Worm (Caenorhabditis elegans) whole organism, dauer: Measurements from ENCODE around the gene R04E5.8.

Source experiments
- unc-62 ChIP-seq: sonication (generic microtip); optimal IDR thresholded peaks from 2 replicates; lab custom pipeline; 2017; ENCODE audit warnings: missing biosample characterization, missing genetic modification reagents, missing genetic modification characterization

The R04E5.8 gene

DNA sequence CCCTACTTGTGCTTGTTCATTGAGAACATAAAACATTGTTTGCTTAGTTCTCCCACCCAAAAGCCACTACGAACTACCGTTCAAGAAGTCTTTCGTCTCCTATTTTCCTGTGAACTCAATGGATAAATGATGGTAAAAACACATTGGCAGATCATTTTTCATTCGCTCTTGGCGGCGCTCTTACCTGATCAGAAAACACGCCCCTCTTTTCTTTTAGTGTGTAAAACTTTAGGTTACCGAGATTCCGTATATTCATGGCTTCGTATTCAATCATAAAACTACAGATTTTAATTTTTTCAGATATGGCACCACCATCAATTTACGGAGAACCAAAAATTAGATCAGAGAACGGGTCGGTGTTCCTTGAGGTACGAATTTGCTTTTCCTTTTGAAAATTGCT, 42.3 kb downstream of the R04E5.8 start, which contains the start of gene zig-12:
Gene zig-12, plus strand, starts transcription at position 301 of the 400 bp plus-strand sequence.
- TF ChIP-seq unc-62 (GFP tag; lab: Kevin White, UChicago) = no peak

DNA sequence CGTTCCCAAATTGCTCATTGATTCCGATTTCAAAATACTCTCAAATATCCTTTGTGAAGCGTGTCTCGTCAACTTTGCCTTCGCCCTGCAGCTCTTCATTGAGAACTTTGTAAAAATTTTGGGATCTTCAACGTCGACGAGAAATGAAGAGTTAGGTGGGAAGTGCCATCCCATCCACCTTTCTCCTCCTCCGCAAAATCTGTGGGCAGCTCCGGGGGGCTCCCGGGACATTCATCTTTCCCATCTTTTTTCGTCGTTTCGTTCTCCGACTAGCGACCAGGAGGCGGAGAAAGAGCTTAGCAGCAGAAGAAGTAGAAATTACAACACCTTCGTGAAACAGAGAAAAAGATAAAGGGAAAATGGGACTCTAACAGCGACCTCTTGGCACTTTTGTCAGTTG, 43.0 kb downstream of the R04E5.8 start:
- TF ChIP-seq unc-62 (GFP tag; lab: Kevin White, UChicago) = no peak

DNA sequence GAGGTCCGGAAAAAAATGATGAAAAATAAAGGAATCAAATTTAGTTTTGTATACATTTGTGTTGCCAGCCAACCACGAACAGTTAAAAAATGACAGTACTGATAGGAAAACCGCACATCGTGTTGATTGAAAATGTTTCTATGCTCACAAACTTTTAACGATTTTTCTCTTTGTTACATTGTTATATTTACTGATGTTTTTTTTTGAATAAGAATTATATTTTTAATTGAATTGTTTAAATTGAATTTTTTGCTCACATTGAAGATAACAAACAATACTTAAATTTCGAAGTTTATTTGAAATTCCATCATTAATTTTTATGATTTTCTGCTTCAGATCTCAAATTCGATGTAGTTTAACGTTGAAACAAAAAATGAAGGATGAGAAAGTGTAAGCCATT, 44.4 kb downstream of the R04E5.8 start, which contains the start of gene M02D8.5:
Gene M02D8.5, minus strand, starts transcription at position 101 of the 400 bp plus-strand sequence.
- TF ChIP-seq unc-62 (GFP tag; lab: Kevin White, UChicago) = no peak

DNA sequence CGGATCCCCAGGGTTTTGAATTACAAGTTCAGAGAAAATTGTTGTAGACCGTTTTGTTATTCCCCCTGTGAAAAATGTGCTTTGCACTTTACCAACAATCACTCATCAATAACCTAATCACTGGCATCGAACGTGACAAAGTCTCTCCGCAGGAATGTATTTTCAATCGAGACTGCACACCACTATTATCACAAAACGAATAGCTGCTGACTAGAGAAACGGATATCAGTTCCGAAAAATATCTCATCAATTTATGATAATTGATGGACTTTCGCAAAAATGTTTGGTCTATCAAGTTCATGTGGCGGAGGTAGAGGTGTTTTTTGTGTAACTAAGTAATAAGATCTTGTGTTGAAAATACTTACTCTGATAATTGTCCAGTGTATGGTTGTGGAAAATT, 44.9 kb downstream of the R04E5.8 start:
- TF ChIP-seq unc-62 (GFP tag; lab: Kevin White, UChicago) = no peak

DNA sequence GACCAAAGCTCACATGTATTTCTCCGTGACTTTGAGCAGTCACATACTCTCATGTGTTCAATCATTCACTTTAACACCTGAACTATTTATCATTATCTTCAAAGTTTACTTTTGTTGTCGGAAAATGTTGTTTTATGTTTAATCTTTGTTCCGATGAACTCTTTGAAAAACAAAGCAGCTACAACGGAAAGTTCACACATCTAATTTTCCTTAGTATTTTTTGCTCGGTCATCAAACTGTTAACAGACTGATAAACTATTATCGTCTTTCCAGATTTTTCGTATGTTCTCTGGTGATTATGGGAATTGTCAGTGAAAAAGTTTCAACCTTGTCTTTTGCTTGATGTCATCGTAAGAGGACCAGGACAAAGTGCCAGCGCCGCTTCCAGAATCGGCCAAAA, 49.9 kb downstream of the R04E5.8 start:
- TF ChIP-seq unc-62 (GFP tag; lab: Kevin White, UChicago) = no peak

DNA sequence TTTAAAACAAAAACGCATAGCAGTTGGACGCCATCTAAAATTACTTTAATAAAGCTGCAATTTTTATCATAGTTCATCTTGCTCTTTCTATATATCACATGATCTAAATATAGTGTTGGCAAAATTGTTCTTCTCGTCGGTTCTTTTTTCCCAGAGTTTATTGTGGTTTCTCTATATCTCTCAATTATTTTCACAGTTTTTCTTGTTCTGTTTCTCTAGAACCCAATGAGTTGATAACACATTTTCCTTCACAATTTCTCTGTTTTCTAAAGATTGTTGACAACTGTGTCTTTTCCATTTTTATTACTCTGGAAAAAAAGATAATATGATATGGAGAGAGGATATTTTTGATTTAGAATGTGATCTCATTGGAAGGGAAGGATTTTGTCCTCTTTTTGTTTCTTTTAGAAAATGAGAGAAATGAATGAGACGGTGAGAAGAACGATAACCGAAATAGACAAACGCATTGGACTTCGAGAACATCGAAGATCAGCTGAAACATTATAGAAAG, 51.6 kb downstream of the R04E5.8 start:
- TF ChIP-seq unc-62 (GFP tag; lab: Kevin White, UChicago) = no peak

DNA sequence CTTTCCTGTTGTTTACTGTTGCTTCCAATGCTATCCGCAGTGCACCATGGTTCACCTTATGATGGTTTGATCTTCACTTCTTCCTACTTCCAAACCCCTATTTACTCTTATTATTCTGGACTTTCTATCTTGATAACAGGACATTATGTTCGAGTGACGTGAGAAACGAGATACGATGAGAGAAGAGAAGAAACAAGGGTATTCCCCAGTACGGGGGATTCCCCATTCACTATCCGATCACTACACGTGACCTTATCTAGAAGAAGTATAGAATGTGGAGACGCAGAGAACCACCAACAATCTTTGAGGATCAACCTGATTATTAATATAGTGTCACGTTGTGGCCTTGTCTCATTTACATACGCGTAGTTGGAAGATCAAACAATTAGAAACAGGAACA, 53.4 kb downstream of the R04E5.8 start:
- no peak for TF ChIP-seq unc-62 (GFP tag; lab: Kevin White, UChicago)
